Worm (Caenorhabditis elegans): ENCODE results near the gene ucr-2.2.

ce11 chrX:15188986-15189675 lies 15.4 kb downstream of the ucr-2.2 start:
- TF ChIP-seq snpc-4 (tag; optimal IDR thresholded peaks at IDR 0.05) (no peak), ces-1 (GFP tag; optimal IDR thresholded peaks at IDR 0.05) (peak; percentile 73), lsy-2 (tag; optimal IDR thresholded peaks at IDR 0.05) (no peak), nhr-12 (tag; optimal IDR thresholded peaks at IDR 0.05) (no peak), nhr-28 (tag; optimal IDR thresholded peaks at IDR 0.05) (no peak), unc-39 (tag; optimal IDR thresholded peaks at IDR 0.05) (no peak), zip-8 (tag; optimal IDR thresholded peaks at IDR 0.05) (no peak), sptf-1 (tag; optimal IDR thresholded peaks at IDR 0.05) (peak; percentile 67), lin-32 (GFP tag; optimal IDR thresholded peaks at IDR 0.05) (no peak), elt-3 (tag; optimal IDR thresholded peaks at IDR 0.05) (no peak)

Measured in whole organism, mixed stage, embryonic.